Fruit fly (Drosophila melanogaster) whole organism, embryonic: ENCODE measurements around the gene Mtl.

ENCODE experiments used
- Ada2b ChIP-seq: fragments of 200-800 bp; sonication (Bioruptor generic); IDR thresholded peaks from 2 replicates; pipeline ENCODE4 v1.3.6; 2022; ENCODE audit warnings: missing biosample characterization, missing genetic modification characterization
- Asciz ChIP-seq: fragments of 200-800 bp; sonication (Bioruptor generic); optimal IDR thresholded peaks from 2 replicates; lab custom pipeline; 2017; ENCODE audit warnings: missing biosample characterization, mild to moderate bottlenecking, missing genetic modification characterization, missing genetic modification reagents
- B-H2 ChIP-seq: fragments of 200-800 bp; sonication (Bioruptor generic); optimal IDR thresholded peaks from 2 replicates; lab custom pipeline; 2018; ENCODE audit warnings: missing biosample characterization, mild to moderate bottlenecking, missing genetic modification characterization
- CG10543 ChIP-seq: fragments of 200-800 bp; sonication (Bioruptor generic); optimal IDR thresholded peaks from 3 replicates; lab custom pipeline; 2017; ENCODE audit warnings: missing biosample characterization, mild to moderate bottlenecking, missing genetic modification characterization, moderate library complexity
- CG10959 ChIP-seq: fragments of 200-800 bp; sonication (Bioruptor generic); IDR thresholded peaks from 2 replicates; pipeline ENCODE4 v1.3.6; 2022; ENCODE audit warnings: missing biosample characterization, missing genetic modification characterization
- CG12942 ChIP-seq: fragments of 200-800 bp; sonication (Bioruptor generic); optimal IDR thresholded peaks from 3 replicates; lab custom pipeline; 2016; ENCODE audit warnings: missing biosample characterization, missing genetic modification characterization
- CG13894 ChIP-seq: fragments of 200-800 bp; sonication (Bioruptor generic); optimal IDR thresholded peaks from 3 replicates; lab custom pipeline; 2018; ENCODE audit warnings: missing biosample characterization, mild to moderate bottlenecking, missing genetic modification characterization, moderate library complexity
- CG14860 ChIP-seq: fragments of 200-800 bp; sonication (Bioruptor generic); IDR thresholded peaks from 3 replicates; pipeline ENCODE4 v1.3.6; 2022; ENCODE audit warnings: missing biosample characterization, missing genetic modification characterization; ENCODE audit not compliant: partially characterized antibody
- CG1529 ChIP-seq: fragments of 200-800 bp; sonication (Bioruptor generic); optimal IDR thresholded peaks from 3 replicates; lab custom pipeline; 2018; ENCODE audit warnings: missing biosample characterization, missing genetic modification characterization
- CG16863 ChIP-seq: fragments of 200-800 bp; sonication (Bioruptor generic); optimal IDR thresholded peaks from 3 replicates; lab custom pipeline; 2016; ENCODE audit warnings: missing biosample characterization, missing genetic modification characterization
- CG17385 ChIP-seq: fragments of 200-800 bp; sonication (Bioruptor generic); optimal IDR thresholded peaks from 3 replicates; lab custom pipeline; 2018; ENCODE audit warnings: missing biosample characterization, mild to moderate bottlenecking, missing genetic modification characterization
- CG17802 ChIP-seq: fragments of 200-800 bp; sonication (Bioruptor generic); optimal IDR thresholded peaks from 2 replicates; lab custom pipeline; 2018; ENCODE audit warnings: missing biosample characterization, mild to moderate bottlenecking, missing genetic modification characterization, moderate library complexity
- CG1792 ChIP-seq: fragments of 200-800 bp; sonication (Bioruptor generic); optimal IDR thresholded peaks from 2 replicates; lab custom pipeline; 2016; ENCODE audit warnings: missing biosample characterization, missing genetic modification characterization
- CG2678 ChIP-seq: fragments of 200-800 bp; sonication (Bioruptor generic); optimal IDR thresholded peaks from 3 replicates; lab custom pipeline; 2019; ENCODE audit warnings: missing biosample characterization, mild to moderate bottlenecking, missing genetic modification characterization, moderate library complexity
- CG4404 ChIP-seq: fragments of 200-800 bp; sonication (Bioruptor generic); IDR thresholded peaks from 2 replicates; pipeline ENCODE4 v1.3.6; 2022; ENCODE audit warnings: missing biosample characterization, missing genetic modification characterization
- CG6813 ChIP-seq: fragments of 200-800 bp; sonication (Bioruptor generic); optimal IDR thresholded peaks from 2 replicates; lab custom pipeline; 2017; ENCODE audit warnings: missing biosample characterization, missing genetic modification characterization, mild to moderate bottlenecking, moderate library complexity, missing genetic modification reagents
- CG7372 ChIP-seq: fragments of 200-800 bp; sonication (Bioruptor generic); IDR thresholded peaks from 2 replicates; pipeline ENCODE4 v1.3.6; 2022; ENCODE audit warnings: missing biosample characterization, missing genetic modification characterization
- CG7839 ChIP-seq: fragments of 200-800 bp; sonication (Bioruptor generic); optimal IDR thresholded peaks from 3 replicates; lab custom pipeline; 2018; ENCODE audit warnings: missing biosample characterization, mild to moderate bottlenecking, missing genetic modification characterization, moderate library complexity
- CG8924 ChIP-seq: fragments of 200-800 bp; optimal IDR thresholded peaks from 3 replicates; lab custom pipeline; 2019; ENCODE audit warnings: missing biosample characterization, mild to moderate bottlenecking, missing genetic modification characterization, moderate library complexity
- Deaf1 ChIP-seq: fragments of 200-800 bp; optimal IDR thresholded peaks from 3 replicates; lab custom pipeline; 2019; ENCODE audit warnings: missing biosample characterization, mild to moderate bottlenecking, missing genetic modification characterization, moderate library complexity
- Dp ChIP-seq: fragments of 200-800 bp; sonication (Bioruptor generic); optimal IDR thresholded peaks from 2 replicates; lab custom pipeline; 2018; ENCODE audit warnings: missing biosample characterization, mild to moderate bottlenecking, missing genetic modification characterization, moderate library complexity
- Fer1 ChIP-seq: fragments of 200-800 bp; sonication (Bioruptor generic); optimal IDR thresholded peaks from 2 replicates; lab custom pipeline; 2017; ENCODE audit warnings: missing biosample characterization, mild to moderate bottlenecking, missing genetic modification characterization
- H15 ChIP-seq: fragments of 200-800 bp; sonication (Bioruptor generic); IDR thresholded peaks from 3 replicates; pipeline ENCODE4 v1.3.6; 2022; ENCODE audit warnings: missing biosample characterization, missing genetic modification characterization
- Hmr ChIP-seq: fragments of 200-800 bp; sonication (Bioruptor generic); optimal IDR thresholded peaks from 3 replicates; lab custom pipeline; 2017; ENCODE audit warnings: mild to moderate bottlenecking, missing biosample characterization, missing genetic modification reagents, missing genetic modification characterization
- Hr3 ChIP-seq: fragments of 200-800 bp; sonication (Bioruptor generic); optimal IDR thresholded peaks from 3 replicates; lab custom pipeline; 2016; ENCODE audit warnings: missing biosample characterization, missing genetic modification characterization
- Lhr ChIP-seq: fragments of 200-800 bp; sonication (Bioruptor generic); optimal IDR thresholded peaks from 3 replicates; lab custom pipeline; 2017; ENCODE audit warnings: mild to moderate bottlenecking, missing biosample characterization, missing genetic modification reagents, missing genetic modification characterization
- Rfx ChIP-seq: fragments of 200-800 bp; sonication (Bioruptor generic); IDR thresholded peaks from 2 replicates; pipeline ENCODE4 v1.3.6; 2022; ENCODE audit warnings: missing biosample characterization, missing genetic modification characterization
- Stat92E ChIP-seq, 3 experiments: fragments of >200 bp in 2 of 3; fragments of 200-800 bp in 1 of 3; sonication (Bioruptor generic) in 1 of 3; optimal IDR thresholded peaks; 2 replicates each; lab custom pipeline; 2017 to 2019; ENCODE audit warnings: missing biosample characterization in 3 of 3, missing genetic modification characterization in 3 of 3, mild to moderate bottlenecking in 1 of 3, moderate library complexity in 1 of 3
- TFAM ChIP-seq: fragments of 200-800 bp; sonication (Bioruptor generic); optimal IDR thresholded peaks from 2 replicates; lab custom pipeline; 2017; ENCODE audit warnings: missing biosample characterization, missing genetic modification characterization, inconsistent platforms
- Xbp1 ChIP-seq: fragments of 200-800 bp; sonication (Bioruptor generic); optimal IDR thresholded peaks from 3 replicates; lab custom pipeline; 2016; ENCODE audit warnings: missing biosample characterization, mild to moderate bottlenecking, missing genetic modification characterization
- Xrp1 ChIP-seq: fragments of 200-800 bp; sonication (Bioruptor generic); IDR thresholded peaks from 2 replicates; pipeline ENCODE4 v1.3.6; 2022; ENCODE audit warnings: missing biosample characterization, missing genetic modification characterization
- ara ChIP-seq: fragments of 200-800 bp; sonication (Bioruptor generic); IDR thresholded peaks from 2 replicates; pipeline ENCODE4 v1.3.6; 2022; ENCODE audit warnings: missing biosample characterization, missing genetic modification characterization
- ase ChIP-seq: fragments of 200-800 bp; sonication (Bioruptor generic); IDR thresholded peaks from 3 replicates; pipeline ENCODE4 v1.3.6; 2022; ENCODE audit warnings: missing biosample characterization, missing genetic modification characterization
- bcd ChIP-seq: fragments of 200-800 bp; sonication (Bioruptor generic); optimal IDR thresholded peaks from 2 replicates; lab custom pipeline; 2017; ENCODE audit warnings: missing biosample characterization, mild to moderate bottlenecking, missing genetic modification characterization
- danr ChIP-seq: fragments of 200-800 bp; sonication (Bioruptor generic); IDR thresholded peaks from 2 replicates; pipeline ENCODE4 v1.3.6; 2022; ENCODE audit warnings: missing biosample characterization, missing genetic modification characterization
- dysf ChIP-seq: fragments of 200-800 bp; sonication (Bioruptor generic); IDR thresholded peaks from 3 replicates; pipeline ENCODE4 v1.3.6; 2022; ENCODE audit warnings: missing biosample characterization, missing genetic modification characterization
- fd102C ChIP-seq: fragments of 200-800 bp; sonication (Bioruptor generic); optimal IDR thresholded peaks from 2 replicates; lab custom pipeline; 2018; ENCODE audit warnings: missing biosample characterization, mild to moderate bottlenecking, missing genetic modification characterization, moderate library complexity
- gfzf ChIP-seq: fragments of 200-800 bp; sonication (Bioruptor generic); optimal IDR thresholded peaks from 2 replicates; lab custom pipeline; 2016; ENCODE audit warnings: missing biosample characterization, mild to moderate bottlenecking, missing genetic modification characterization, moderate library complexity
- hb ChIP-seq: fragments of 200-800 bp; sonication (Bioruptor generic); IDR thresholded peaks from 3 replicates; pipeline ENCODE4 v1.3.6; 2022; ENCODE audit warnings: missing biosample characterization, missing genetic modification characterization; ENCODE audit not compliant: partially characterized antibody
- hbn ChIP-seq: fragments of 200-800 bp; sonication (Bioruptor generic); IDR thresholded peaks from 2 replicates; pipeline ENCODE4 v1.3.6; 2022; ENCODE audit warnings: missing biosample characterization, missing genetic modification characterization; ENCODE audit not compliant: partially characterized antibody
- her ChIP-seq: fragments of 200-800 bp; sonication (Bioruptor generic); optimal IDR thresholded peaks from 2 replicates; lab custom pipeline; 2016; ENCODE audit warnings: missing biosample characterization, missing genetic modification characterization
- jumu ChIP-seq: fragments of 200-800 bp; sonication (Bioruptor generic); optimal IDR thresholded peaks from 3 replicates; lab custom pipeline; 2016; ENCODE audit warnings: missing biosample characterization, missing genetic modification characterization
- lola ChIP-seq, 3 experiments: fragments of >200 bp in 2 of 3; fragments of 200-800 bp in 1 of 3; sonication (Bioruptor generic) in 1 of 3; optimal IDR thresholded peaks; 2 replicates each; lab custom pipeline; 2017 to 2019; ENCODE audit warnings: missing biosample characterization in 3 of 3, missing genetic modification characterization in 3 of 3, mild to moderate bottlenecking in 1 of 3, moderate library complexity in 1 of 3
- luna ChIP-seq: fragments of 200-800 bp; sonication (Bioruptor generic); optimal IDR thresholded peaks from 2 replicates; lab custom pipeline; 2016; ENCODE audit warnings: missing biosample characterization, missing genetic modification characterization
- nau ChIP-seq: fragments of 200-800 bp; sonication (Bioruptor generic); optimal IDR thresholded peaks from 3 replicates; lab custom pipeline; 2017; ENCODE audit warnings: missing biosample characterization, mild to moderate bottlenecking, missing genetic modification characterization, missing genetic modification reagents
- odd ChIP-seq: fragments of 200-800 bp; sonication (Bioruptor generic); optimal IDR thresholded peaks from 2 replicates; lab custom pipeline; 2017; ENCODE audit warnings: missing biosample characterization, mild to moderate bottlenecking, missing genetic modification characterization
- sd ChIP-seq: fragments of 200-800 bp; sonication (Bioruptor generic); optimal IDR thresholded peaks from 3 replicates; lab custom pipeline; 2018; ENCODE audit warnings: missing biosample characterization, mild to moderate bottlenecking, missing genetic modification characterization, moderate library complexity
- slbo ChIP-seq: fragments of 200-800 bp; sonication (Bioruptor generic); IDR thresholded peaks from 2 replicates; pipeline ENCODE4 v1.3.6; 2022; ENCODE audit warnings: missing biosample characterization, missing genetic modification characterization
- ttk ChIP-seq: fragments of 200-800 bp; sonication (Bioruptor generic); IDR thresholded peaks from 2 replicates; pipeline ENCODE4 v2.1.2; 2022; ENCODE audit warnings: missing biosample characterization, missing genetic modification characterization
- yki ChIP-seq: fragments of >200 bp; optimal IDR thresholded peaks from 3 replicates; lab custom pipeline; 2018
- zen ChIP-seq: fragments of 200-800 bp; sonication (Bioruptor generic); optimal IDR thresholded peaks from 3 replicates; lab custom pipeline; 2018; ENCODE audit warnings: missing biosample characterization, mild to moderate bottlenecking, missing genetic modification characterization, moderate library complexity

The Mtl gene

dm6 chr3R:27613814-27614213 is 22.4 kb upstream of the Mtl start:
- no peak for TF ChIP-seq CG17802 (tag; lab: Kevin White, UChicago)
- no peak for TF ChIP-seq CG17385 (GFP tag; lab: Kevin White, UChicago)
- peak; percentile 1 for TF ChIP-seq zen (tag; lab: Kevin White, UChicago)
- TF ChIP-seq jumu, result no peak
- TF ChIP-seq bcd (GFP tag; lab: Kevin White, UChicago), result peak; percentile 27
- TF ChIP-seq Xbp1 (GFP tag; lab: Kevin White, UChicago), result no peak
- TF ChIP-seq CG7372, result 0 out of 2 replicates have a peak, but pooled peaks have one; percentile 8
- no peak for TF ChIP-seq CG16863 (GFP tag; lab: Kevin White, UChicago)
- TF ChIP-seq CG1792 (GFP tag; lab: Kevin White, UChicago), result no peak
- no peak for TF ChIP-seq Lhr (GFP tag; lab: Kevin White, UChicago)
- peak; percentile 13 for TF ChIP-seq CG8924
- TF ChIP-seq hbn, result no peak
- TF ChIP-seq luna (GFP tag; lab: Kevin White, UChicago), result no peak
- peak; percentile 52 for TF ChIP-seq slbo (GFP tag; lab: Robert Waterston, UW)
- peak; percentile 21 for TF ChIP-seq CG6813 (GFP tag; lab: Kevin White, UChicago)
- TF ChIP-seq odd, result no peak
- peak; percentile 1 for TF ChIP-seq Hmr (GFP tag; lab: Kevin White, UChicago)
- no peak for TF ChIP-seq CG4404 (GFP tag; lab: Robert Waterston, UW)
- TF ChIP-seq H15 (GFP tag; lab: Robert Waterston, UW), result no peak
- peak; percentile 16; the same call in 1 of the 2 replicates for TF ChIP-seq Xrp1 (GFP tag; lab: Robert Waterston, UW)
- no peak for TF ChIP-seq CG12942
- no peak for TF ChIP-seq nau (GFP tag; lab: Kevin White, UChicago)
- TF ChIP-seq sd (tag; lab: Kevin White, UChicago), result no peak
- no peak for TF ChIP-seq her
- peak; percentile 9 for TF ChIP-seq Asciz (GFP tag; lab: Kevin White, UChicago)
- 0 out of 2 replicates have a peak, but pooled peaks have one; percentile 26 for TF ChIP-seq Ada2b (GFP tag; lab: Robert Waterston, UW)
- peak; percentile 59 for TF ChIP-seq Fer1 (GFP tag; lab: Kevin White, UChicago)
- no peak for TF ChIP-seq ttk (GFP tag; lab: Robert Waterston, UW)
- peak; percentile 36; the same call in 1 of the 2 replicates for TF ChIP-seq Rfx (GFP tag; lab: Robert Waterston, UW)
- peak; percentile 24 for TF ChIP-seq CG13894 (tag; lab: Kevin White, UChicago)
- peak; percentile 41 for TF ChIP-seq CG2678
- peak; percentile 5 for TF ChIP-seq CG7839
- TF ChIP-seq CG10543, result no peak
- no peak for TF ChIP-seq ara (GFP tag; lab: Robert Waterston, UW)
- no peak for TF ChIP-seq B-H2 (GFP tag; lab: Kevin White, UChicago)
- no peak for TF ChIP-seq Hr3 (GFP tag; lab: Kevin White, UChicago)
- TF ChIP-seq danr (GFP tag; lab: Robert Waterston, UW), result no peak
- TF ChIP-seq gfzf (GFP tag; lab: Kevin White, UChicago), result no peak
- peak; percentile 38; the same call in 1 of the 3 replicates for TF ChIP-seq ase (GFP tag; lab: Robert Waterston, UW)
- no peak for TF ChIP-seq CG14860
- TF ChIP-seq Dp, result no peak
- TF ChIP-seq dysf (GFP tag; lab: Robert Waterston, UW), result peak; percentile 49; the same call in 2 of the 3 replicates
- TF ChIP-seq fd102C, result no peak
- TF ChIP-seq Deaf1 (tag; lab: Kevin White, UChicago), result peak; percentile 1
- TF ChIP-seq CG10959 (GFP tag; lab: Robert Waterston, UW), result no peak
- no peak for TF ChIP-seq lola (GFP tag; optimal IDR thresholded peaks at IDR 0.05; lab: Kevin White, UChicago)
- TF ChIP-seq TFAM (GFP tag; lab: Kevin White, UChicago), result no peak
- no peak for TF ChIP-seq Stat92E (GFP tag; optimal IDR thresholded peaks at IDR 0.05; lab: Kevin White, UChicago)
- no peak for TF ChIP-seq hb (GFP tag; lab: Robert Waterston, UW)
- no peak for TF ChIP-seq yki (lab: Kevin White, UChicago)
- no peak for TF ChIP-seq CG1529 (GFP tag; lab: Kevin White, UChicago)
